Fruit fly (Drosophila melanogaster): ENCODE results near the gene Marcal1.

Gene Marcal1

DNA sequence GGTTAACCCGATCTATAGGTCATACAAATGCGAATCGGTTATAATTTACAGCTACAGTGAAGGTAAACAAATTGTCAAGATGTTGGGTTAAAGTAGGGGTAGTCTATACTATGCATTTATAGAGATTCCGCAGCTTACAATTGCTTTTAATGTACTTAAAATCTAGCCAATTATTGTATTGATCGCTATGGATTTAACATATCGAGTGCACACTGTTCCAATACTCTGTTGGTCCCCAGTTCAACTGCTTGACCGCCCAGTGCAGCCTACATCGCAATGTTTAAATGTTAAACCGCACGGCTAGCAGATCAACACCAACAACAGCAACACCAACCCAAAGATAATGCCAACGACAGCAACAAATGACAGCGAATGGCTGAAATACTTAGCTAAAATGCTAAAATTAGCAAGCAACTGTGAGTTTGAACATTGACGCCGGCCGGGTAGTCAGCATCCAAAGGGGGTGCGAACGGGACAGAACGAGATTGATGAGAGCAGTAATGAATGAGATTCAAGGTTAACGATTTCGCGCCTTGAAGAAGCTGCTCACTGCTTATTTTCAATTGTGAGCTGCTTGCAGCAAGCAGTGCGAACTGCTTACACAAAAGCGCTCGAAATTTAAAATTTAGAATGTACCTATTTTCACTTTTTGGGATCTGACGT is 45.7 kb downstream of the Marcal1 start (continued):
- TF ChIP-seq Hr78 (GFP tag; optimal IDR thresholded peaks at IDR 0.05) (peak in 1 of 2 experiments; percentile 71), grau (tag; optimal IDR thresholded peaks at IDR 0.05) (peak; percentile 94), sr (GFP tag; IDR thresholded peaks at IDR 0.05) (0 out of 3 replicates have a peak, but pooled peaks have one; percentile 7), CG13424 (tag; optimal IDR thresholded peaks at IDR 0.05) (no peak), al (GFP tag; IDR thresholded peaks at IDR 0.05) (0 out of 2 replicates have a peak, but pooled peaks have one; percentile 25), Trl (optimal IDR thresholded peaks at IDR 0.05) (peak in 1 of 2 experiments; percentile 29), Trl (GFP tag; optimal IDR thresholded peaks at IDR 0.05) (peak; percentile 41), Opbp (GFP tag; IDR thresholded peaks at IDR 0.05; ENCODE audit: partially characterized antibody) (peak; percentile 67; the same call in 2 of the 3 replicates), CG15011 (GFP tag; optimal IDR thresholded peaks at IDR 0.05) (no peak), gce (GFP tag; IDR thresholded peaks at IDR 0.05) (peak; percentile 12; the same call in 1 of the 3 replicates), CG11247 (GFP tag; IDR thresholded peaks at IDR 0.05) (no peak), CG11398 (GFP tag; optimal IDR thresholded peaks at IDR 0.05) (no peak), Dref (GFP tag; IDR thresholded peaks at IDR 0.05) (peak; percentile 31; the same call in 1 of the 2 replicates), Aef1 (GFP tag; IDR thresholded peaks at IDR 0.05) (peak; percentile 28), Doc2 (GFP tag; IDR thresholded peaks at IDR 0.05) (0 out of 2 replicates have a peak, but pooled peaks have one; percentile 4), CG1602 (GFP tag; optimal IDR thresholded peaks at IDR 0.05) (no peak), CG17568 (GFP tag; optimal IDR thresholded peaks at IDR 0.05) (no peak), TFAM (GFP tag; optimal IDR thresholded peaks at IDR 0.05) (no peak), Atf-2 (GFP tag; optimal IDR thresholded peaks at IDR 0.05) (no peak), CG6813 (GFP tag; optimal IDR thresholded peaks at IDR 0.05) (no peak), jumu (GFP tag; optimal IDR thresholded peaks at IDR 0.05) (no peak), zfh1 (GFP tag; IDR thresholded peaks at IDR 0.05) (peak; percentile 72), cg (GFP tag; optimal IDR thresholded peaks at IDR 0.05) (no peak), CG3995 (GFP tag; optimal IDR thresholded peaks at IDR 0.05) (no peak), CrebB (tag; optimal IDR thresholded peaks at IDR 0.05) (no peak), tin (GFP tag; optimal IDR thresholded peaks at IDR 0.05) (no peak), stc (GFP tag; IDR thresholded peaks at IDR 0.05) (no peak; the same call in 1 of the 2 replicates), row (GFP tag; IDR thresholded peaks at IDR 0.05) (no peak; the same call in 2 of the 3 replicates), YL-1 (GFP tag; optimal IDR thresholded peaks at IDR 0.05) (peak; percentile 6), vnd (GFP tag; IDR thresholded peaks at IDR 0.05; ENCODE audit: partially characterized antibody) (peak; percentile 48; the same call in 2 of the 3 replicates), Sox100B (GFP tag; optimal IDR thresholded peaks at IDR 0.05) (no peak), CG17328 (GFP tag; IDR thresholded peaks at IDR 0.05) (peak; percentile 64), inv (GFP tag; IDR thresholded peaks at IDR 0.05; ENCODE audit: partially characterized antibody) (0 out of 2 replicates have a peak, but pooled peaks have one; percentile 10), abd-A (tag; optimal IDR thresholded peaks at IDR 0.05) (peak; percentile 91), slbo (GFP tag; IDR thresholded peaks at IDR 0.05) (peak; percentile 67), pan (optimal IDR thresholded peaks at IDR 0.05) (no peak), pan (GFP tag; optimal IDR thresholded peaks at IDR 0.05 in 1 of 2, IDR thresholded peaks at IDR 0.05 in 1 of 2) (peak in 1 of 2 experiments; percentile 65), Gug (GFP tag; IDR thresholded peaks at IDR 0.05) (peak; percentile 37; the same call in 2 of the 4 replicates), CG14050 (GFP tag; IDR thresholded peaks at IDR 0.05) (peak; percentile 19; the same call in 2 of the 3 replicates), NFAT (GFP tag; IDR thresholded peaks at IDR 0.05) (peak; percentile 35), Awh (GFP tag; IDR thresholded peaks at IDR 0.05) (peak; percentile 8; the same call in 1 of the 2 replicates), Dp (GFP tag; optimal IDR thresholded peaks at IDR 0.05) (peak; percentile 93), dmrt11E (tag; optimal IDR thresholded peaks at IDR 0.05) (no peak), CG2889 (GFP tag; IDR thresholded peaks at IDR 0.05) (0 out of 3 replicates have a peak, but pooled peaks have one; percentile 40), CG18476 (GFP tag; optimal IDR thresholded peaks at IDR 0.05) (no peak), croc (GFP tag; conservative IDR thresholded peaks at IDR 0.05) (peak; percentile 12; the same call in 2 of the 3 replicates), Bteb2 (GFP tag; optimal IDR thresholded peaks at IDR 0.05) (no peak), CG1832 (GFP tag; optimal IDR thresholded peaks at IDR 0.05) (peak; percentile 50), CG4730 (GFP tag; IDR thresholded peaks at IDR 0.05) (peak; percentile 24), CG1792 (GFP tag; optimal IDR thresholded peaks at IDR 0.05) (no peak)

Measured in whole organism, embryonic.